Worm (Caenorhabditis elegans) whole organism, L4/young adult: ENCODE results near the gene ced-3.

Source experiments
- W03F9.2 ChIP-seq: fragments of 150-350 bp; optimal IDR thresholded peaks from 2 replicates; lab custom pipeline; 2014; ENCODE audit warnings: missing biosample characterization, missing genetic modification characterization
- dao-5 ChIP-seq: sonication (generic microtip); optimal IDR thresholded peaks from 2 replicates; lab custom pipeline; 2016; ENCODE audit warnings: missing genotype, missing genetic modification characterization, moderate library complexity, missing compliant biosample characterization
- him-1 ChIP-seq: sonication (generic microtip); optimal IDR thresholded peaks from 2 replicates; lab custom pipeline; 2016; ENCODE audit warnings: missing genotype, missing genetic modification reagents, missing genetic modification characterization, missing compliant biosample characterization

Gene ced-3

ce11 chrIV:13165181-13165580 is 38.8 kb downstream of the ced-3 start, which contains the start of gene scl-14:
scl-14 (plus strand) TSS chrIV:13165481.
- TF ChIP-seq W03F9.2 (tag; lab: Kevin White, UChicago), result no peak
- no peak for TF ChIP-seq dao-5 (tag; lab: Kevin White, UChicago)
- TF ChIP-seq him-1 (tag; lab: Kevin White, UChicago), result no peak

- TF ChIP-seq dao-5 (tag; lab: Kevin White, UChicago) (no peak), him-1 (tag; lab: Kevin White, UChicago) (no peak), W03F9.2 (tag; lab: Kevin White, UChicago) (no peak)
Measured at ce11 chrIV:13154391-13155283, 49.3 kb downstream of the ced-3 start, which contains the start of the genes crld-1 and msh-5. crld-1 (minus strand) TSS chrIV:13154441. msh-5 (plus strand) TSS chrIV:13155233.

ce11 chrIV:13149276-13149675 is 54.7 kb downstream of the ced-3 start, which contains the start of gene nlp-79:
nlp-79 (plus strand) TSS chrIV:13149576.
- no peak for TF ChIP-seq him-1 (tag; lab: Kevin White, UChicago)
- no peak for TF ChIP-seq dao-5 (tag; lab: Kevin White, UChicago)
- no peak for TF ChIP-seq W03F9.2 (tag; lab: Kevin White, UChicago)
